Fruit fly (Drosophila melanogaster) whole organism, embryonic: Measurements from ENCODE around the gene CG9737.
A peak's percentile ranks its signal among the peaks of the same experiment; 100 is the strongest.

Experiments used
- C15 ChIP-seq: fragments of 200-800 bp; sonication (Bioruptor generic); IDR thresholded peaks from 3 replicates; pipeline ENCODE4 v1.3.6; 2022; ENCODE audit warnings: missing biosample characterization, missing genetic modification characterization
- CG1024 ChIP-seq: fragments of 200-800 bp; sonication (Bioruptor generic); IDR thresholded peaks from 2 replicates; pipeline ENCODE4 v1.3.6; 2022; ENCODE audit warnings: missing biosample characterization, missing genetic modification characterization
- CG10267 ChIP-seq: fragments of 200-800 bp; sonication (Bioruptor generic); optimal IDR thresholded peaks from 2 replicates; lab custom pipeline; 2018; ENCODE audit warnings: missing biosample characterization, mild to moderate bottlenecking, missing genetic modification characterization, moderate library complexity
- CG11398 ChIP-seq: fragments of 200-800 bp; sonication (Bioruptor generic); optimal IDR thresholded peaks from 2 replicates; lab custom pipeline; 2016; ENCODE audit warnings: missing biosample characterization, missing genetic modification characterization
- CG11456 ChIP-seq: fragments of 200-800 bp; sonication (Bioruptor generic); IDR thresholded peaks from 3 replicates; pipeline ENCODE4 v1.3.6; 2022; ENCODE audit warnings: missing biosample characterization, missing genetic modification characterization
- CG11696 ChIP-seq: fragments of 200-800 bp; sonication (Bioruptor generic); IDR thresholded peaks from 2 replicates; pipeline ENCODE4 v1.3.6; 2022; ENCODE audit warnings: missing biosample characterization, missing genetic modification characterization
- CG12769 ChIP-seq: fragments of 200-800 bp; sonication (Bioruptor generic); optimal IDR thresholded peaks from 2 replicates; lab custom pipeline; 2019; ENCODE audit warnings: missing biosample characterization, mild to moderate bottlenecking, missing genetic modification characterization, moderate library complexity
- CG13296 ChIP-seq: fragments of 200-800 bp; sonication (Bioruptor generic); optimal IDR thresholded peaks from 3 replicates; lab custom pipeline; 2018; ENCODE audit warnings: missing biosample characterization, mild to moderate bottlenecking, missing genetic modification characterization
- CG1603 ChIP-seq: fragments of 200-800 bp; sonication (Bioruptor generic); optimal IDR thresholded peaks from 2 replicates; lab custom pipeline; 2019; ENCODE audit warnings: missing biosample characterization, mild to moderate bottlenecking, missing genetic modification characterization, moderate library complexity
- CG18262 ChIP-seq: fragments of 200-800 bp; optimal IDR thresholded peaks from 3 replicates; lab custom pipeline; 2019; ENCODE audit warnings: missing biosample characterization, mild to moderate bottlenecking, missing genetic modification characterization, moderate library complexity
- CG1832 ChIP-seq: fragments of 200-800 bp; sonication (Bioruptor generic); optimal IDR thresholded peaks from 2 replicates; lab custom pipeline; 2017; ENCODE audit warnings: missing biosample characterization, mild to moderate bottlenecking, missing genetic modification characterization, inconsistent platforms
- CG18476 ChIP-seq: fragments of 200-800 bp; sonication (Bioruptor generic); optimal IDR thresholded peaks from 2 replicates; lab custom pipeline; 2016; ENCODE audit warnings: missing biosample characterization, mild to moderate bottlenecking, missing genetic modification characterization
- CG18619 ChIP-seq: fragments of 200-800 bp; sonication (Bioruptor generic); optimal IDR thresholded peaks from 3 replicates; lab custom pipeline; 2017; ENCODE audit warnings: missing biosample characterization, mild to moderate bottlenecking, missing genetic modification characterization
- CG18764 ChIP-seq: fragments of 200-800 bp; sonication (Bioruptor generic); optimal IDR thresholded peaks from 3 replicates; lab custom pipeline; 2016; ENCODE audit warnings: missing biosample characterization, missing genetic modification characterization
- CG2120 ChIP-seq: fragments of 200-800 bp; sonication (Bioruptor generic); optimal IDR thresholded peaks from 3 replicates; lab custom pipeline; 2016; ENCODE audit warnings: missing biosample characterization, missing genetic modification characterization
- CG2712 ChIP-seq: fragments of 200-800 bp; optimal IDR thresholded peaks from 3 replicates; lab custom pipeline; 2019; ENCODE audit warnings: missing biosample characterization, mild to moderate bottlenecking, missing genetic modification characterization, moderate library complexity
- CG30020 ChIP-seq: fragments of 200-800 bp; optimal IDR thresholded peaks from 2 replicates; lab custom pipeline; 2019; ENCODE audit warnings: missing biosample characterization, mild to moderate bottlenecking, missing genetic modification characterization, moderate library complexity
- CG3281 ChIP-seq: fragments of 200-800 bp; sonication (Bioruptor generic); optimal IDR thresholded peaks from 3 replicates; lab custom pipeline; 2017; ENCODE audit warnings: missing biosample characterization, mild to moderate bottlenecking, missing genetic modification characterization
- CG34224 ChIP-seq: fragments of 200-800 bp; sonication (Bioruptor generic); IDR thresholded peaks from 3 replicates; pipeline ENCODE4 v1.3.6; 2022; ENCODE audit warnings: missing biosample characterization, missing genetic modification characterization; ENCODE audit not compliant: partially characterized antibody
- CG43689 ChIP-seq: fragments of 200-800 bp; sonication (Bioruptor generic); IDR thresholded peaks from 2 replicates; pipeline ENCODE4 v1.3.6; 2022; ENCODE audit warnings: missing biosample characterization, missing genetic modification characterization
- CG8944 ChIP-seq: fragments of 200-800 bp; sonication (Bioruptor generic); optimal IDR thresholded peaks from 3 replicates; lab custom pipeline; 2016; ENCODE audit warnings: missing biosample characterization, missing genetic modification characterization
- CG9876 ChIP-seq: fragments of 200-800 bp; sonication (Bioruptor generic); optimal IDR thresholded peaks from 2 replicates; lab custom pipeline; 2016; ENCODE audit warnings: missing biosample characterization, missing genetic modification characterization
- Chrac-16 ChIP-seq: fragments of 200-800 bp; sonication (Bioruptor generic); optimal IDR thresholded peaks from 3 replicates; lab custom pipeline; 2016; ENCODE audit warnings: missing biosample characterization, missing genetic modification characterization
- D ChIP-seq, 2 experiments: fragments of 200-800 bp in 1 of 2; fragments of >200 bp in 1 of 2; sonication (Bioruptor generic) in 1 of 2; optimal IDR thresholded peaks; 2 replicates in 1 of 2; 3 replicates in 1 of 2; lab custom pipeline; 2017; ENCODE audit warnings: mild to moderate bottlenecking in 1 of 2, missing biosample characterization in 1 of 2, missing genetic modification characterization in 1 of 2, missing genetic modification reagents in 1 of 2
- E2f1 ChIP-seq: fragments of 200-800 bp; sonication (Bioruptor generic); IDR thresholded peaks from 2 replicates; pipeline ENCODE4 v1.3.6; 2022; ENCODE audit warnings: missing biosample characterization, missing genetic modification characterization
- E2f2 ChIP-seq: fragments of 200-800 bp; sonication (Bioruptor generic); IDR thresholded peaks from 2 replicates; pipeline ENCODE4 v1.3.6; 2022; ENCODE audit warnings: missing biosample characterization, missing genetic modification characterization
- Gug ChIP-seq: fragments of 200-800 bp; sonication (Bioruptor generic); IDR thresholded peaks from 4 replicates; pipeline ENCODE4 v1.3.6; 2022; ENCODE audit warnings: missing biosample characterization, missing genetic modification characterization
- HmgZ ChIP-seq: fragments of 200-800 bp; sonication (Bioruptor generic); optimal IDR thresholded peaks from 2 replicates; lab custom pipeline; 2018; ENCODE audit warnings: missing biosample characterization, mild to moderate bottlenecking, missing genetic modification characterization
- Hr78 ChIP-seq, 2 experiments: fragments of 200-800 bp in 1 of 2; fragments of >200 bp in 1 of 2; sonication (Bioruptor generic) in 1 of 2; optimal IDR thresholded peaks; 2 replicates each; lab custom pipeline; 2017 to 2019; ENCODE audit warnings: missing biosample characterization in 2 of 2, missing genetic modification characterization in 2 of 2, mild to moderate bottlenecking in 1 of 2, moderate library complexity in 1 of 2
- abd-A ChIP-seq: fragments of 200-800 bp; sonication (Bioruptor generic); optimal IDR thresholded peaks from 3 replicates; lab custom pipeline; 2019; ENCODE audit warnings: missing biosample characterization, mild to moderate bottlenecking, missing genetic modification characterization, moderate library complexity
- crc ChIP-seq: fragments of 200-800 bp; sonication (Bioruptor generic); optimal IDR thresholded peaks from 2 replicates; lab custom pipeline; 2016; ENCODE audit warnings: missing biosample characterization, missing genetic modification characterization
- disco-r ChIP-seq: fragments of 200-800 bp; sonication (Bioruptor generic); optimal IDR thresholded peaks from 2 replicates; lab custom pipeline; 2016; ENCODE audit warnings: missing biosample characterization, missing genetic modification characterization
- dm ChIP-seq: fragments of 200-800 bp; sonication (Bioruptor generic); optimal IDR thresholded peaks from 3 replicates; lab custom pipeline; 2016; ENCODE audit warnings: missing biosample characterization, missing genetic modification characterization
- en ChIP-seq: fragments of 200-800 bp; sonication (Bioruptor generic); optimal IDR thresholded peaks from 2 replicates; lab custom pipeline; 2016; ENCODE audit warnings: missing biosample characterization, missing genetic modification characterization
- eve ChIP-seq, 2 experiments: fragments of >200 bp; optimal IDR thresholded peaks; 2 replicates each; lab custom pipeline; 2017; ENCODE audit warnings: missing biosample characterization in 2 of 2, missing genetic modification characterization in 2 of 2
- fd96Cb ChIP-seq: fragments of 200-800 bp; sonication (Bioruptor generic); optimal IDR thresholded peaks from 2 replicates; lab custom pipeline; 2018; ENCODE audit warnings: missing biosample characterization, mild to moderate bottlenecking, missing genetic modification characterization, moderate library complexity
- gcm ChIP-seq: fragments of 200-800 bp; sonication (Bioruptor generic); optimal IDR thresholded peaks from 2 replicates; lab custom pipeline; 2019; ENCODE audit warnings: missing biosample characterization, mild to moderate bottlenecking, missing genetic modification characterization, moderate library complexity
- jumu ChIP-seq: fragments of 200-800 bp; sonication (Bioruptor generic); optimal IDR thresholded peaks from 3 replicates; lab custom pipeline; 2016; ENCODE audit warnings: missing biosample characterization, missing genetic modification characterization
- klu ChIP-seq: fragments of 200-800 bp; sonication (Bioruptor generic); IDR thresholded peaks from 2 replicates; pipeline ENCODE4 v1.3.6; 2022; ENCODE audit warnings: missing biosample characterization, missing genetic modification characterization
- knrl ChIP-seq: fragments of 200-800 bp; sonication (Bioruptor generic); IDR thresholded peaks from 3 replicates; pipeline ENCODE4 v1.3.6; 2022; ENCODE audit warnings: missing biosample characterization, missing genetic modification characterization; ENCODE audit not compliant: partially characterized antibody
- lmd ChIP-seq: fragments of 200-800 bp; sonication (Bioruptor generic); IDR thresholded peaks from 2 replicates; pipeline ENCODE4 v1.3.6; 2022; ENCODE audit warnings: missing biosample characterization, missing genetic modification characterization
- nom ChIP-seq: fragments of 200-800 bp; sonication (Bioruptor generic); optimal IDR thresholded peaks from 2 replicates; lab custom pipeline; 2017; ENCODE audit warnings: missing biosample characterization, missing genetic modification characterization, mild to moderate bottlenecking, moderate library complexity, missing genetic modification reagents
- sens-2 ChIP-seq: fragments of 200-800 bp; sonication (Bioruptor generic); IDR thresholded peaks from 2 replicates; pipeline ENCODE4 v1.3.6; 2022; ENCODE audit warnings: missing biosample characterization, missing genetic modification characterization
- seq ChIP-seq: fragments of 200-800 bp; sonication (Bioruptor generic); IDR thresholded peaks from 2 replicates; pipeline ENCODE4 v1.3.6; 2022; ENCODE audit warnings: missing biosample characterization, missing genetic modification characterization
- ssp ChIP-seq: fragments of 200-800 bp; sonication (Bioruptor generic); IDR thresholded peaks from 2 replicates; pipeline ENCODE4 v1.3.6; 2022; ENCODE audit warnings: missing biosample characterization, missing genetic modification characterization
- tap ChIP-seq: fragments of 200-800 bp; optimal IDR thresholded peaks from 3 replicates; lab custom pipeline; 2019; ENCODE audit warnings: missing biosample characterization, mild to moderate bottlenecking, missing genetic modification characterization, moderate library complexity
- trh ChIP-seq: fragments of 200-800 bp; sonication (Bioruptor generic); optimal IDR thresholded peaks from 2 replicates; lab custom pipeline; 2016; ENCODE audit warnings: missing biosample characterization, missing genetic modification characterization
- twi ChIP-seq: fragments of 200-800 bp; optimal IDR thresholded peaks from 2 replicates; lab custom pipeline; 2019; ENCODE audit warnings: missing biosample characterization, mild to moderate bottlenecking, missing genetic modification characterization, moderate library complexity
- unc-4 ChIP-seq: fragments of 200-800 bp; sonication (Bioruptor generic); IDR thresholded peaks from 2 replicates; pipeline ENCODE4 v1.3.6; 2022; ENCODE audit warnings: missing biosample characterization, missing genetic modification characterization; ENCODE audit not compliant: partially characterized antibody
- unpg ChIP-seq: fragments of 200-800 bp; sonication (Bioruptor generic); optimal IDR thresholded peaks from 3 replicates; lab custom pipeline; 2018; ENCODE audit warnings: missing biosample characterization, mild to moderate bottlenecking, missing genetic modification characterization, moderate library complexity
- wek ChIP-seq: fragments of 200-800 bp; sonication (Bioruptor generic); optimal IDR thresholded peaks from 3 replicates; lab custom pipeline; 2018; ENCODE audit warnings: missing biosample characterization, mild to moderate bottlenecking, missing genetic modification characterization, moderate library complexity

Gene CG9737

dm6 chr3R:30283940-30284339 lies 40.8 kb upstream of the CG9737 start (continued):
- TF ChIP-seq sens-2 (GFP tag; lab: Robert Waterston, UW): no peak
- no peak for TF ChIP-seq CG43689
- TF ChIP-seq klu: no peak
- TF ChIP-seq ssp (GFP tag; lab: Robert Waterston, UW): no peak
- TF ChIP-seq CG18262 (tag; lab: Kevin White, UChicago): no peak
- TF ChIP-seq D (optimal IDR thresholded peaks at IDR 0.05; lab: Kevin White, UChicago): no peak
- no peak for TF ChIP-seq D (GFP tag; optimal IDR thresholded peaks at IDR 0.05; lab: Kevin White, UChicago)
- no peak for TF ChIP-seq CG11696
- no peak for TF ChIP-seq crc
- no peak for TF ChIP-seq eve (GFP tag; optimal IDR thresholded peaks at IDR 0.05; lab: Kevin White, UChicago)
- TF ChIP-seq CG2120 (GFP tag; lab: Kevin White, UChicago): no peak
- TF ChIP-seq Hr78 (GFP tag; optimal IDR thresholded peaks at IDR 0.05; lab: Kevin White, UChicago): no peak
- no peak for TF ChIP-seq CG18619 (GFP tag; lab: Kevin White, UChicago)
- no peak for TF ChIP-seq CG1024 (GFP tag; lab: Robert Waterston, UW)
- no peak for TF ChIP-seq CG3281 (GFP tag; lab: Kevin White, UChicago)
- TF ChIP-seq CG12769: no peak
- peak; percentile 38 for TF ChIP-seq unpg
- no peak for TF ChIP-seq trh (GFP tag; lab: Kevin White, UChicago)
- no peak for TF ChIP-seq HmgZ (tag; lab: Kevin White, UChicago)
- TF ChIP-seq unc-4 (GFP tag; lab: Robert Waterston, UW): no peak
- no peak for TF ChIP-seq lmd (GFP tag; lab: Robert Waterston, UW)
- TF ChIP-seq CG30020 (tag; lab: Kevin White, UChicago): no peak
- no peak for TF ChIP-seq CG11456 (GFP tag; lab: Robert Waterston, UW)
- TF ChIP-seq CG1603 (tag; lab: Kevin White, UChicago): peak; percentile 58
- TF ChIP-seq CG10267 (tag; lab: Kevin White, UChicago): no peak
- TF ChIP-seq dm (GFP tag; lab: Kevin White, UChicago): no peak
- TF ChIP-seq E2f2 (GFP tag; lab: Robert Waterston, UW): no peak
- TF ChIP-seq CG18476 (GFP tag; lab: Kevin White, UChicago): no peak
- TF ChIP-seq E2f1 (GFP tag; lab: Robert Waterston, UW): no peak
- TF ChIP-seq Chrac-16 (GFP tag; lab: Kevin White, UChicago): peak; percentile 8
- TF ChIP-seq CG34224 (GFP tag; lab: Robert Waterston, UW): no peak
- TF ChIP-seq CG13296 (GFP tag; lab: Kevin White, UChicago): no peak
- no peak for TF ChIP-seq nom
- TF ChIP-seq CG9876 (GFP tag; lab: Kevin White, UChicago): no peak
- TF ChIP-seq C15 (GFP tag; lab: Robert Waterston, UW): no peak
- no peak for TF ChIP-seq en
- TF ChIP-seq fd96Cb: peak; percentile 9
- no peak for TF ChIP-seq abd-A
- no peak for TF ChIP-seq CG18764 (GFP tag; lab: Kevin White, UChicago)
- TF ChIP-seq CG8944: no peak
- no peak for TF ChIP-seq tap (tag; lab: Kevin White, UChicago)
- TF ChIP-seq seq: no peak
- TF ChIP-seq gcm: peak; percentile 10
- no peak for TF ChIP-seq knrl (GFP tag; lab: Robert Waterston, UW)
- TF ChIP-seq CG2712 (tag; lab: Kevin White, UChicago): peak; percentile 36
- no peak for TF ChIP-seq CG1832
- no peak for TF ChIP-seq twi
- no peak for TF ChIP-seq jumu (GFP tag; lab: Kevin White, UChicago)
- TF ChIP-seq wek (GFP tag; lab: Kevin White, UChicago): no peak
- TF ChIP-seq CG11398 (GFP tag; lab: Kevin White, UChicago): no peak
- no peak for TF ChIP-seq disco-r (GFP tag; lab: Kevin White, UChicago)
- TF ChIP-seq Gug (GFP tag; lab: Robert Waterston, UW): no peak
